Fruit fly (Drosophila melanogaster) whole organism, pupa: Measurements from ENCODE around the gene hb.
A peak's percentile ranks its signal among the peaks of the same experiment; 100 is the strongest.

Source experiments
- CG10348 ChIP-seq: fragments of 200-800 bp; sonication (Bioruptor generic); IDR thresholded peaks from 2 replicates; pipeline ENCODE4 v1.3.6; 2022; ENCODE audit warnings: missing biosample characterization, missing genetic modification characterization
- CG12605 ChIP-seq: fragments of 200-800 bp; sonication (Bioruptor generic); IDR thresholded peaks from 2 replicates; pipeline ENCODE4 v1.3.6; 2022; ENCODE audit warnings: missing biosample characterization, missing genetic modification characterization
- CG13204 ChIP-seq: fragments of 200-800 bp; sonication (Bioruptor generic); optimal IDR thresholded peaks from 2 replicates; lab custom pipeline; 2018; ENCODE audit warnings: missing biosample characterization, mild to moderate bottlenecking, missing genetic modification characterization, moderate library complexity
- CG14655 ChIP-seq: fragments of 200-800 bp; sonication (Bioruptor generic); optimal IDR thresholded peaks from 3 replicates; lab custom pipeline; 2017; ENCODE audit warnings: mild to moderate bottlenecking, missing biosample characterization, missing genetic modification reagents, missing genetic modification characterization
- CG15710 ChIP-seq: fragments of 200-800 bp; sonication (Bioruptor generic); optimal IDR thresholded peaks from 2 replicates; lab custom pipeline; 2018; ENCODE audit warnings: missing biosample characterization, mild to moderate bottlenecking, missing genetic modification characterization, moderate library complexity
- CG17806 ChIP-seq: fragments of 200-800 bp; sonication (Bioruptor generic); optimal IDR thresholded peaks from 2 replicates; lab custom pipeline; 2018; ENCODE audit warnings: missing biosample characterization, mild to moderate bottlenecking, missing genetic modification characterization, moderate library complexity
- CG32121 ChIP-seq: fragments of 200-800 bp; sonication (Bioruptor generic); IDR thresholded peaks from 2 replicates; pipeline ENCODE4 v1.3.6; 2022; ENCODE audit warnings: missing biosample characterization, missing genetic modification characterization
- CG34367 ChIP-seq: fragments of 200-800 bp; sonication (Bioruptor generic); optimal IDR thresholded peaks from 2 replicates; lab custom pipeline; 2018; ENCODE audit warnings: missing biosample characterization, mild to moderate bottlenecking, missing genetic modification characterization
- CG4496 ChIP-seq: fragments of 200-800 bp; sonication (Bioruptor generic); IDR thresholded peaks from 3 replicates; pipeline ENCODE4 v1.3.6; 2022; ENCODE audit warnings: missing biosample characterization, missing genetic modification characterization
- CG8159 ChIP-seq: fragments of 200-800 bp; sonication (Bioruptor generic); optimal IDR thresholded peaks from 3 replicates; lab custom pipeline; 2018; ENCODE audit warnings: missing biosample characterization, mild to moderate bottlenecking, missing genetic modification characterization, moderate library complexity
- CG8301 ChIP-seq: fragments of 200-800 bp; sonication (Bioruptor generic); optimal IDR thresholded peaks from 2 replicates; lab custom pipeline; 2018; ENCODE audit warnings: missing biosample characterization, mild to moderate bottlenecking, missing genetic modification characterization
- CG9948 ChIP-seq: fragments of 200-800 bp; sonication (Bioruptor generic); optimal IDR thresholded peaks from 2 replicates; lab custom pipeline; 2018; ENCODE audit warnings: missing biosample characterization, mild to moderate bottlenecking, missing genetic modification characterization, moderate library complexity
- D1 ChIP-seq: fragments of 200-800 bp; sonication (Bioruptor generic); optimal IDR thresholded peaks from 2 replicates; lab custom pipeline; 2018; ENCODE audit warnings: missing biosample characterization, mild to moderate bottlenecking, missing genetic modification characterization, moderate library complexity
- EcR ChIP-seq: fragments of 200-800 bp; sonication (Bioruptor generic); optimal IDR thresholded peaks from 3 replicates; lab custom pipeline; 2019; ENCODE audit warnings: missing biosample characterization, missing genetic modification characterization, mild to moderate bottlenecking, moderate library complexity, missing genetic modification reagents
- Ets98B ChIP-seq: fragments of 200-800 bp; sonication (Bioruptor generic); IDR thresholded peaks from 2 replicates; pipeline ENCODE4 v1.3.6; 2022; ENCODE audit warnings: missing biosample characterization, missing genetic modification characterization
- Pif1A ChIP-seq: fragments of 200-800 bp; sonication (Bioruptor generic); optimal IDR thresholded peaks from 3 replicates; lab custom pipeline; 2016; ENCODE audit warnings: missing biosample characterization, missing genetic modification characterization
- Pif1B ChIP-seq: fragments of 200-800 bp; sonication (Bioruptor generic); optimal IDR thresholded peaks from 3 replicates; lab custom pipeline; 2016; ENCODE audit warnings: missing biosample characterization, missing genetic modification characterization
- Snoo ChIP-seq: fragments of 200-800 bp; sonication (Bioruptor generic); optimal IDR thresholded peaks from 3 replicates; lab custom pipeline; 2017; ENCODE audit warnings: missing biosample characterization, mild to moderate bottlenecking, missing genetic modification characterization, inconsistent platforms
- fd96Ca ChIP-seq: fragments of 200-800 bp; sonication (Bioruptor generic); IDR thresholded peaks from 3 replicates; pipeline ENCODE4 v1.3.6; 2022; ENCODE audit warnings: missing biosample characterization, missing genetic modification characterization
- gl ChIP-seq: fragments of 200-800 bp; sonication (Bioruptor generic); optimal IDR thresholded peaks from 2 replicates; lab custom pipeline; 2018; ENCODE audit warnings: missing biosample characterization, mild to moderate bottlenecking, missing genetic modification characterization
- rn ChIP-seq: fragments of 200-800 bp; sonication (Bioruptor generic); IDR thresholded peaks from 2 replicates; pipeline ENCODE4 v1.3.6; 2022; ENCODE audit warnings: missing biosample characterization, missing genetic modification characterization

The hb gene

DNA sequence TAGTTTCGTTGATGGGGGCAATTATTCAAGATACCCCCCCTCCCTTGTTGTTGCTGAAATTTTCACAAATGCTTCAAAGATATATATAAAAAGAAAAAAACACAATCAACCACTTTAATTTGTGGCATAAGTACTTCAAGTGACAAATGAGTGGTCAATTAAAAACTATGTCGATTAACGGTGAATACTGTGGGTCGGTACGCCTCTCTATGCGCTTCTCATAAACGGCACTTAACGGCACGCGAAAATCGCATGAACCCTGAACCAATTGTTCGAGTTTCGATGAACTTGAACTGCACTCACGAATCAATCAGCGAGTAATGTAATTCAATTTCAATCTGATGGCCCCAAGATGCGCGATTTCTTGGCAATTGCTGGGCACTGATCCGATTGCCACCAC lies 42.5 kb upstream of the hb start:
- TF ChIP-seq CG17806 (tag; lab: Kevin White, UChicago): no peak
- TF ChIP-seq CG32121 (GFP tag; lab: Robert Waterston, UW): no peak
- TF ChIP-seq EcR: no peak
- TF ChIP-seq CG15710: no peak
- TF ChIP-seq D1 (tag; lab: Kevin White, UChicago): no peak
- no peak for TF ChIP-seq CG13204 (GFP tag; lab: Kevin White, UChicago)
- TF ChIP-seq fd96Ca (GFP tag; lab: Robert Waterston, UW): no peak
- no peak for TF ChIP-seq CG8301 (tag; lab: Kevin White, UChicago)
- TF ChIP-seq Pif1B (GFP tag; lab: Kevin White, UChicago): no peak
- no peak for TF ChIP-seq CG12605 (GFP tag; lab: Robert Waterston, UW)

DNA sequence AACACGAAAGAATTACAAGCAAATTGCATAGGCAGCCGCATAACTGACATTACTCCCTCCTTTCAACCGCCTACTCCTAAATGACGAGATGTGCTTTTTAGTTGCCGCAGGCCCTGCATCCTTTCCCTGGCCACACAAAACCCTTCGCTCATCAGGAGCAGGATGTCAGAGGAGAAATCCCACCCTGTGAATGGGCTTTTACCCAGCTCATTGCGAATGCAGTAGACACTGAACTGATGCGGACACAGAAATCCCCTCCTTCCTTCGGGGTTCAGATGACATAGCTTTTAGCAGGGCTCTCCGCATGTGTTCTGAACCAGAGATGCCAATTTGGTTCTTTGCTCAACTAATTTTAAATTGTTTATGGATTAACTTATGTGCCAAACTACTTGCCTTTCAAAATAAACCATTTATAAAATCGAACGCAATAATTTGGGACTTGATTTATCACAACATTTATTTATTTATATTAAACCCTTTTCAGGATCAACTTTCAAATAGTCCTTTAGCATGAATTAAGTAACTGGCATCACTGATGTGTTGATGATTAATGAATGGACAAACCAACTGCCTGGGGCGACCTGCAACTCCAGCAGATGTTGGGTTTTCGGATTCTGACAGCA lies 41.6 kb upstream of the hb start:
- TF ChIP-seq CG15710 (peak; percentile 34), CG8301 (tag; lab: Kevin White, UChicago) (no peak), CG9948 (tag; lab: Kevin White, UChicago) (peak; percentile 11), CG32121 (GFP tag; lab: Robert Waterston, UW) (no peak), CG8159 (peak; percentile 76), Snoo (tag; lab: Kevin White, UChicago) (peak; percentile 31), D1 (tag; lab: Kevin White, UChicago) (no peak), Pif1B (GFP tag; lab: Kevin White, UChicago) (no peak), CG17806 (tag; lab: Kevin White, UChicago) (peak; percentile 49)

DNA sequence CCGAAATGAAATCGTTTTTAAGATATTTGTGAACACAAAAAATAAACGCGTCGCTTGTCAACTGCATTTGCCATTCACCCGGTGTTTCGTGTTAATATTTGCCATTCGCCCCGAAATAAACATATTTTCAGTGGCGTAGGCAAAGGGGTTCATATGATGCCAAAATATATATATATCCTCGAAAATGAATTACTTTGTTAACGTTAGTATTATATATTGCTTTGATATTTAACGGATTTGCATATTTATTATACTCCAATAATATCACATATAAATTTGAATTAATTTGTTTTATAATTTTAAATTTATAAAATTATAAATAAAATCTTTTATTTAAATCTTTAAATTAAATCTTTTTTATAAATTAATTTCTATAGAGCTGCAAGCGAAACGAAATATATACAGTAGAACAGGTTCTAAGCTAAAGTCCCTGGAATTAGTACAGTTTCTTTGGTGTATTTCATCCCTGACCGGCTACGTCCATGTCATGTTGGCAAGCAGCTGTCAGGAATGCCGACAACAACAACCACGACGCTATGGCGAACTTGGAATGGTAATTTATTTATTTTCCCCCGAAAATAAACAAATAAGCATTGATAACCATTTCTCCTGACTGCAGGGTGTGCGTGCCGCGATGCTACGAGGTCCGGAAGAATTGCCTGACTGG lies 34.1 kb upstream of the hb start, which contains the start of the genes M1BP and CG8202:
M1BP (minus strand) TSS at position 102 of the 667 bp plus-strand sequence.
CG8202 (plus strand) TSS at position 495 of the 667 bp plus-strand sequence.
- no peak for TF ChIP-seq gl (tag; lab: Kevin White, UChicago)
- peak; percentile 68 for TF ChIP-seq CG4496 (GFP tag; lab: Robert Waterston, UW)
- TF ChIP-seq CG10348 (GFP tag; lab: Robert Waterston, UW): no peak
- no peak for TF ChIP-seq CG13204 (GFP tag; lab: Kevin White, UChicago)
- TF ChIP-seq CG17806 (tag; lab: Kevin White, UChicago): peak; percentile 73
- TF ChIP-seq Pif1B (GFP tag; lab: Kevin White, UChicago): no peak
- peak; percentile 54; the same call in 1 of the 2 replicates for TF ChIP-seq Ets98B (GFP tag; lab: Robert Waterston, UW)
- TF ChIP-seq CG34367 (tag; lab: Kevin White, UChicago): peak; percentile 72
- TF ChIP-seq CG15710: peak; percentile 88
- no peak for TF ChIP-seq CG14655 (GFP tag; lab: Kevin White, UChicago)
- TF ChIP-seq fd96Ca (GFP tag; lab: Robert Waterston, UW): peak; percentile 63; the same call in 2 of the 3 replicates
- TF ChIP-seq CG8159: peak; percentile 98
- no peak for TF ChIP-seq rn
- TF ChIP-seq Pif1A (GFP tag; lab: Kevin White, UChicago): no peak
- TF ChIP-seq CG8301 (tag; lab: Kevin White, UChicago): no peak
- TF ChIP-seq D1 (tag; lab: Kevin White, UChicago): no peak
- peak; percentile 85 for TF ChIP-seq CG9948 (tag; lab: Kevin White, UChicago)
- TF ChIP-seq EcR: no peak
- TF ChIP-seq CG32121 (GFP tag; lab: Robert Waterston, UW): peak; percentile 64
- peak; percentile 88 for TF ChIP-seq Snoo (tag; lab: Kevin White, UChicago)
- 0 out of 2 replicates have a peak, but pooled peaks have one; percentile 31 for TF ChIP-seq CG12605 (GFP tag; lab: Robert Waterston, UW)

DNA sequence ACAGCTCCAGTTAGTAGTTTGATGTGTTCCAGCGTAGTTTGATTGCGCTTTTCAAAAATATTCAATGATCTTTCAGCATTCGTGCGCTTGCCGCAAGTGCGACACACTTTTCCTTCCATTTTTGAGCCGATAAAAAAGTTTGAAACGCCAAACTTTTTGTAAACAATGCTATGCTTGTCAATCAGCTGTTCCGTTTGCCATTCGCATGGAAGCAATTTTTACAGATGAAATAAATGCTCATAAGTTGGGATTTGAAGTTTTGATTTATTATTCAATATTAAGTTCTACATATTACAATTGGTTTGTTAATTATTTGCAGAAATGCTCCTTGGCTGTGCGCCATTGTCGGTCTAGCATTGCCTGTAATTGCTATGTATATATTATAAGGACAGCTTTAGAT lies 31.9 kb upstream of the hb start, which contains the start of gene ranshi:
ranshi (minus strand) TSS at position 152 of the 400 bp plus-strand sequence.
- TF ChIP-seq CG32121 (GFP tag; lab: Robert Waterston, UW): no peak
- TF ChIP-seq D1 (tag; lab: Kevin White, UChicago): no peak
- no peak for TF ChIP-seq CG34367 (tag; lab: Kevin White, UChicago)
- no peak for TF ChIP-seq EcR
- no peak for TF ChIP-seq CG12605 (GFP tag; lab: Robert Waterston, UW)
- TF ChIP-seq fd96Ca (GFP tag; lab: Robert Waterston, UW): no peak
- no peak for TF ChIP-seq CG17806 (tag; lab: Kevin White, UChicago)
- no peak for TF ChIP-seq CG8301 (tag; lab: Kevin White, UChicago)
- TF ChIP-seq Pif1A (GFP tag; lab: Kevin White, UChicago): no peak
- TF ChIP-seq rn: no peak
- no peak for TF ChIP-seq Pif1B (GFP tag; lab: Kevin White, UChicago)
- TF ChIP-seq Snoo (tag; lab: Kevin White, UChicago): no peak
- TF ChIP-seq CG9948 (tag; lab: Kevin White, UChicago): no peak
- no peak for TF ChIP-seq Ets98B (GFP tag; lab: Robert Waterston, UW)
- no peak for TF ChIP-seq CG13204 (GFP tag; lab: Kevin White, UChicago)

DNA sequence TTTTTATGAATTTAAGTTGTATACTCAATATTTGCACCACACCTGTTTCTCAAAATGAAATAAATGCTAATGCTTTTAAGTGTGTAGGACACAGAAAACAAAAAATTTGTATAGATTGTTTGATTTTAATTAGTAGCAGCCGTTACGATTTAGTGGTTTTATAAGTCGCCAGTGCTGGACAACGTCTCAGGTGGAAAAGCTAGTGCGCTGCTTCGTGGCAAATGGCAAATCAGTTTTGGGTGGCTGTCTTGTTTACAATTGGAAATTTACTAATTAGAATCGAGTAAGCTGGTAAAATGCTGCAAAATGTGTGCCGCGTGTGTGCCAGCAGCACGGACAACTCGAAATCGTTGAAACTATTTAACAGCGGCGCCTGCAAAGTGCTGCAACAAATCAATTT lies 29.0 kb upstream of the hb start, which contains the start of gene CG8159:
CG8159 (plus strand) TSS at position 223 of the 400 bp plus-strand sequence.
- TF ChIP-seq Snoo (tag; lab: Kevin White, UChicago) (no peak), EcR (no peak), Ets98B (GFP tag; lab: Robert Waterston, UW) (no peak), rn (no peak), CG34367 (tag; lab: Kevin White, UChicago) (no peak)
- TF ChIP-seq, all 21 proteins: peak for 0
